Worm (Caenorhabditis elegans) whole organism, L3 larva: ENCODE measurements around the gene F15B9.11.

Experiments used
- R02D3.7 ChIP-seq: fragments of 150-350 bp; optimal IDR thresholded peaks from 2 replicates; lab custom pipeline; 2014; ENCODE audit warnings: missing biosample characterization, missing genetic modification characterization
- ama-1 ChIP-seq: fragments of 150-350 bp; optimal IDR thresholded peaks from 2 replicates; lab custom pipeline; 2018
- ceh-28 ChIP-seq: fragments of 150-350 bp; optimal IDR thresholded peaks from 2 replicates; lab custom pipeline; 2014; ENCODE audit warnings: missing biosample characterization, missing genetic modification reagents, missing genetic modification characterization
- ceh-82 ChIP-seq: fragments of 150-350 bp; optimal IDR thresholded peaks from 2 replicates; lab custom pipeline; 2014; ENCODE audit warnings: missing biosample characterization, missing genetic modification characterization
- ceh-9 ChIP-seq: sonication (generic microtip); optimal IDR thresholded peaks from 2 replicates; lab custom pipeline; 2018; ENCODE audit warnings: missing biosample characterization, missing genetic modification characterization
- egl-27 ChIP-seq: sonication (generic microtip); optimal IDR thresholded peaks from 4 replicates; lab custom pipeline; 2017; ENCODE audit warnings: missing biosample characterization, missing genetic modification reagents, missing genetic modification characterization
- egl-5 ChIP-seq: fragments of 150-350 bp; optimal IDR thresholded peaks from 2 replicates; lab custom pipeline; 2017; ENCODE audit warnings: missing biosample characterization, missing genetic modification reagents, missing genetic modification characterization, inconsistent platforms
- elt-1 ChIP-seq: fragments of 150-350 bp; optimal IDR thresholded peaks from 2 replicates; lab custom pipeline; 2014; ENCODE audit warnings: missing biosample characterization, missing genetic modification characterization
- elt-2 ChIP-seq: sonication (generic microtip); optimal IDR thresholded peaks from 2 replicates; lab custom pipeline; 2016; ENCODE audit warnings: missing genetic modification reagents, mild to moderate bottlenecking, missing genetic modification characterization, missing compliant biosample characterization
- elt-3 ChIP-seq, 3 experiments: fragments of 150-350 bp in 1 of 3; sonication (generic microtip) in 2 of 3; optimal IDR thresholded peaks; 2 replicates in 2 of 3; 4 replicates in 1 of 3; lab custom pipeline; 2014 to 2017; ENCODE audit warnings: missing biosample characterization in 3 of 3, missing genetic modification characterization in 3 of 3
- eor-1 ChIP-seq, 2 experiments: fragments of 150-350 bp; optimal IDR thresholded peaks; 2 replicates each; lab custom pipeline; 2014 to 2018; ENCODE audit warnings: missing biosample characterization in 2 of 2, missing genetic modification characterization in 2 of 2
- hmg-11 ChIP-seq: sonication (generic microtip); optimal IDR thresholded peaks from 2 replicates; lab custom pipeline; 2016; ENCODE audit warnings: missing genetic modification characterization, missing compliant biosample characterization
- jun-1 ChIP-seq: fragments of 150-350 bp; optimal IDR thresholded peaks from 2 replicates; lab custom pipeline; 2014; ENCODE audit warnings: missing biosample characterization, missing genetic modification reagents, missing genetic modification characterization
- lin-39 ChIP-seq: fragments of 150-350 bp; optimal IDR thresholded peaks from 2 replicates; lab custom pipeline; 2018; ENCODE audit warnings: missing biosample characterization, missing genetic modification reagents, missing genetic modification characterization
- lsy-12 ChIP-seq: sonication (generic microtip); optimal IDR thresholded peaks from 2 replicates; lab custom pipeline; 2016; ENCODE audit warnings: mild to moderate bottlenecking, missing genetic modification characterization, missing compliant biosample characterization
- nfya-1 ChIP-seq: sonication (generic microtip); optimal IDR thresholded peaks from 2 replicates; lab custom pipeline; 2017; ENCODE audit warnings: missing genetic modification characterization, mild to moderate bottlenecking, missing compliant biosample characterization, antibody characterized with exemption, moderate library complexity; ENCODE audit not compliant: insufficient read depth
- nhr-11 ChIP-seq: fragments of 150-350 bp; optimal IDR thresholded peaks from 2 replicates; lab custom pipeline; 2014; ENCODE audit warnings: missing biosample characterization, missing genetic modification characterization
- nhr-237 ChIP-seq: fragments of 150-350 bp; optimal IDR thresholded peaks from 2 replicates; lab custom pipeline; 2014; ENCODE audit warnings: missing biosample characterization, missing genetic modification characterization
- nhr-28 ChIP-seq: fragments of 150-350 bp; optimal IDR thresholded peaks from 2 replicates; lab custom pipeline; 2014; ENCODE audit warnings: missing biosample characterization, missing genetic modification characterization
- nhr-67 ChIP-seq: fragments of 150-350 bp; optimal IDR thresholded peaks from 2 replicates; lab custom pipeline; 2014; ENCODE audit warnings: missing biosample characterization, missing genetic modification characterization
- nhr-77 ChIP-seq: fragments of 150-350 bp; optimal IDR thresholded peaks from 2 replicates; lab custom pipeline; 2014; ENCODE audit warnings: missing biosample characterization, missing genetic modification characterization
- sea-2 ChIP-seq: fragments of 150-350 bp; sonication (generic microtip); optimal IDR thresholded peaks from 4 replicates; lab custom pipeline; 2014; ENCODE audit warnings: missing biosample characterization, missing genetic modification reagents, missing genetic modification characterization
- tbx-2 ChIP-seq: sonication (generic microtip); optimal IDR thresholded peaks from 2 replicates; lab custom pipeline; 2016; ENCODE audit warnings: mild to moderate bottlenecking, missing genetic modification characterization, missing compliant biosample characterization
- unc-39 ChIP-seq: sonication (generic microtip); optimal IDR thresholded peaks from 4 replicates; lab custom pipeline; 2017; ENCODE audit warnings: missing biosample characterization, missing genetic modification characterization
- unc-62 ChIP-seq: fragments of 150-350 bp; sonication (generic microtip); optimal IDR thresholded peaks from 4 replicates; lab custom pipeline; 2014; ENCODE audit warnings: missing biosample characterization, missing genetic modification reagents, missing genetic modification characterization
- zag-1 ChIP-seq: fragments of 150-350 bp; optimal IDR thresholded peaks from 2 replicates; lab custom pipeline; 2014; ENCODE audit warnings: missing biosample characterization, missing genetic modification characterization

Gene F15B9.11

DNA sequence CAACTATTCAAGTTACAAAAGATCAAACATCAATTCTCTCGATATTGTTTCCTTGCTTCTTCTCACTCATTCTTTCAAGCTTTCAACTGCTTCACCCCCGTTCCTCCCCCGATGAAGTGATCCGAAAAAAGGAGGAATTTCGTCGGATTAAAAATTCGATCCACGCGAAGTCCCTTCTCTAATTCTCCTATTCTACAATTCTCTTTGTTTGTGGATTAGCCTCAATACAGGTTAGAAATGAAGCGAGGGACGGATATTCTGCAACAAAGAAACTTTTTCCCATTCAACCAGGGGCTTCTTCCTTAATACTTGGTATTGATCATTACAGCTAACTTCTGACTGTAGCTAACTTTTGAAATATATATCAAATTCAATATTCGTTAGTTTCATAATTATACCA, 47.9 kb downstream of the F15B9.11 start, which contains the start of gene grl-2:
Gene grl-2, plus strand, starts transcription at position 301 of the 400 bp plus-strand sequence.
- TF ChIP-seq ceh-28 (tag; lab: Kevin White, UChicago) (no peak), ceh-82 (tag; lab: Kevin White, UChicago) (no peak), nhr-67 (tag; lab: Kevin White, UChicago) (no peak), egl-5 (tag; lab: Kevin White, UChicago) (no peak), lin-39 (no peak), nhr-11 (tag; lab: Kevin White, UChicago) (no peak), ama-1 (no peak), egl-27 (tag; lab: Kevin White, UChicago) (no peak), eor-1 (tag; optimal IDR thresholded peaks at IDR 0.05; lab: Kevin White, UChicago) (no peak), unc-39 (tag; lab: Kevin White, UChicago) (no peak), nfya-1 (tag; lab: Kevin White, UChicago) (no peak), unc-62 (GFP tag; lab: Kevin White, UChicago) (no peak), sea-2 (GFP tag; lab: Kevin White, UChicago) (no peak), zag-1 (tag; lab: Kevin White, UChicago) (no peak), elt-2 (tag; lab: Kevin White, UChicago) (no peak)
- TF ChIP-seq, all 47 proteins: peak for 0

DNA sequence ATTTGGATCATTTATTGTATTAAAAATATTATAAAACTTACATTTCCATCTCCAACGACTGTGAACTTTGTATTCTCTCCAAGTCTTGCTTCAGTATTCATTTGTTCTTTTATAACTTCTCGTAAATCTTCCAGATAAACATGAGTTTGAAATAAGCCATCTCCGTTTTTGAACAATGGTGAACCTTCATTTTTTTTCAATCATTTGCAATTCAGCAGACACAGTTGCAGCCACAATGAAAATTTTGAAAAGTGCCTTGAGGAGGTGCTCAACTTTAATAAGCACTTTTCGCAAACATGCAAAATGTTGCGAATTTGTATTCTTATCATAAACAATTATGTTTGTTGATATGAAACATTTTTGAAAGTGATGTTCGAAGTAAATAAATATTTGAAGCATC, 48.5 kb downstream of the F15B9.11 start, which contains the start of gene T16G1.3:
Gene T16G1.3, minus strand, starts transcription at position 101 of the 400 bp plus-strand sequence.
- TF ChIP-seq ceh-9 (tag; lab: Kevin White, UChicago) (no peak), tbx-2 (tag; lab: Kevin White, UChicago) (no peak), ceh-82 (tag; lab: Kevin White, UChicago) (no peak), hmg-11 (tag; lab: Kevin White, UChicago) (no peak), unc-39 (tag; lab: Kevin White, UChicago) (no peak), nhr-28 (tag; lab: Kevin White, UChicago) (no peak), elt-3 (tag; optimal IDR thresholded peaks at IDR 0.05; lab: Kevin White, UChicago) (no peak), jun-1 (tag; lab: Kevin White, UChicago) (no peak), lsy-12 (tag; lab: Kevin White, UChicago) (no peak), unc-62 (GFP tag; lab: Kevin White, UChicago) (no peak), sea-2 (GFP tag; lab: Kevin White, UChicago) (no peak), elt-1 (tag; lab: Kevin White, UChicago) (no peak), egl-27 (tag; lab: Kevin White, UChicago) (no peak), nhr-77 (tag; lab: Kevin White, UChicago) (no peak), egl-5 (tag; lab: Kevin White, UChicago) (no peak), R02D3.7 (tag; lab: Kevin White, UChicago) (no peak), ceh-28 (tag; lab: Kevin White, UChicago) (no peak), lin-39 (no peak), zag-1 (tag; lab: Kevin White, UChicago) (no peak)

DNA sequence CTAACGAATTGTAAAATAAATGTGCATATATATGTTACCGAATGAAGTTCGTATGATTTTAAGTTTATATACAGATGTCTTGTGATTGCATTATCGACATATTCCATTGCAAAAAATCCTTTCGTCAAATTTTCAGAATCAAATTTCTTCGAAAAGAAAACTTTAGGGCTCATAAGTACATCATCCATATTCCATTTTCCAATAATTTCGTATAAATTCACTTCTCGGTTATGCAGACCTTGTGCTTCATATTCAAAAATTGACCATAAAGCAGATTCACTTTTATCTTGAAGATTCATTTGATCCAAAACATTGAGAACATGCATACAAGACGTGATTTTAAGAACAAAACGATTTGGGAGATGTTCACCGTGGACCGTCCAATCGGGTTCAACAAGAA, 49.3 kb downstream of the F15B9.11 start:
- no peak for TF ChIP-seq nhr-237 (tag; lab: Kevin White, UChicago)
